Worm (Caenorhabditis elegans) whole organism, mixed stage, embryonic: ENCODE measurements around the gene cox-6C.

ENCODE experiments used
- ces-1 ChIP-seq: fragments of 150-350 bp; optimal IDR thresholded peaks from 2 replicates; lab custom pipeline; 2014; ENCODE audit warnings: missing biosample characterization, missing genetic modification reagents, missing genetic modification characterization
- cnd-1 ChIP-seq: fragments of 200-800 bp; sonication (Bioruptor generic); optimal IDR thresholded peaks from 2 replicates; lab custom pipeline; 2018; ENCODE audit warnings: mild to moderate bottlenecking, missing genetic modification characterization, missing compliant biosample characterization
- mab-5 ChIP-seq: fragments of 150-350 bp; optimal IDR thresholded peaks from 2 replicates; lab custom pipeline; 2014; ENCODE audit warnings: missing biosample characterization, missing genetic modification characterization
- mep-1 ChIP-seq: fragments of 150-350 bp; optimal IDR thresholded peaks from 2 replicates; lab custom pipeline; 2017; ENCODE audit warnings: missing biosample characterization, missing genetic modification reagents, missing genetic modification characterization, inconsistent platforms
- nhr-2 ChIP-seq: fragments of 150-350 bp; optimal IDR thresholded peaks from 2 replicates; lab custom pipeline; 2014; ENCODE audit warnings: missing biosample characterization, missing genetic modification characterization
- nhr-28 ChIP-seq: fragments of 150-350 bp; optimal IDR thresholded peaks from 2 replicates; lab custom pipeline; 2014; ENCODE audit warnings: missing biosample characterization, missing genetic modification characterization
- nhr-76 ChIP-seq: sonication (generic microtip); optimal IDR thresholded peaks from 2 replicates; lab custom pipeline; 2017; ENCODE audit warnings: missing biosample characterization, missing genetic modification characterization
- pha-4 ChIP-seq: fragments of 150-350 bp; optimal IDR thresholded peaks from 2 replicates; lab custom pipeline; 2018; ENCODE audit warnings: missing biosample characterization, missing genetic modification reagents, missing genetic modification characterization
- sem-2 ChIP-seq: fragments of 200-800 bp; sonication (Bioruptor generic); optimal IDR thresholded peaks from 2 replicates; lab custom pipeline; 2018; ENCODE audit warnings: mild to moderate bottlenecking, missing genetic modification characterization, missing compliant biosample characterization
- unc-120 ChIP-seq: sonication (generic microtip); optimal IDR thresholded peaks from 2 replicates; lab custom pipeline; 2017; ENCODE audit warnings: missing genetic modification characterization, missing compliant biosample characterization; ENCODE audit not compliant: poor library complexity, severe bottlenecking
- ztf-11 ChIP-seq: fragments of 150-350 bp; optimal IDR thresholded peaks from 2 replicates; lab custom pipeline; 2014; ENCODE audit warnings: missing biosample characterization, missing genetic modification characterization

DNA sequence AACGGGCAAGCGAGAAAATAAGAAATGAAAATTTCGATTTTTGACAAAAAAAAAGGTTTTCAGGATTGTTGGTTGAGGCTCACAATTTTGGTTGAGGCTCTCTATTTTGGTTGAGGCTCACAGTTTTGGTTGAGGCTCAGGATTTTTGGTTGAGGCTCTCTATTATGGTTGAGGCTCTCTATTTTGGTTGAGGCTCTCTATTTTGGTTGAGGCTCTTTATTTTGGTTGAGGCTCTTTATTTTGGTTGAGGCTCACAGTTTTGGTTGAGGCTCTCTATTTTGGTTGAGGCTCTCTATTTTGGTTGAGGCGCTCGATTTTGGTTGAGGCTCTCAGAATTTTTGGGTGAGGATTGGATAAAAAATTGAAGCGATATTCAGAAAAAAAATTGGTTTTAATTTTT is 6.7 kb upstream of the cox-6C start:
- TF ChIP-seq nhr-28 (tag; lab: Kevin White, UChicago) (no peak), nhr-76 (tag; lab: Kevin White, UChicago) (no peak), unc-120 (no peak), sem-2 (GFP tag; lab: Kevin White, UChicago) (no peak), ces-1 (no peak), cnd-1 (tag; lab: Kevin White, UChicago) (no peak), pha-4 (no peak), mep-1 (tag; lab: Kevin White, UChicago) (no peak), ztf-11 (tag; lab: Kevin White, UChicago) (no peak), mab-5 (tag; lab: Kevin White, UChicago) (no peak), nhr-2 (tag; lab: Kevin White, UChicago) (no peak)
